Fruit fly (Drosophila melanogaster) whole organism, embryonic: ENCODE results near the gene CG5861.

ENCODE experiments used
- Abd-B ChIP-seq: fragments of 200-800 bp; sonication (Bioruptor generic); optimal IDR thresholded peaks from 2 replicates; lab custom pipeline; 2018; ENCODE audit warnings: missing biosample characterization, mild to moderate bottlenecking, missing genetic modification characterization, moderate library complexity
- Atf3 ChIP-seq: fragments of 200-800 bp; sonication (Bioruptor generic); optimal IDR thresholded peaks from 3 replicates; lab custom pipeline; 2016; ENCODE audit warnings: missing biosample characterization, missing genetic modification characterization
- CG10979 ChIP-seq: fragments of 200-800 bp; sonication (Bioruptor generic); optimal IDR thresholded peaks from 2 replicates; lab custom pipeline; 2018; ENCODE audit warnings: missing biosample characterization, mild to moderate bottlenecking, missing genetic modification characterization, moderate library complexity
- CG13624 ChIP-seq: fragments of 200-800 bp; sonication (Bioruptor generic); optimal IDR thresholded peaks from 2 replicates; lab custom pipeline; 2016; ENCODE audit warnings: missing biosample characterization, missing genetic modification characterization
- CG1647 ChIP-seq: fragments of 200-800 bp; sonication (Bioruptor generic); optimal IDR thresholded peaks from 3 replicates; lab custom pipeline; 2016; ENCODE audit warnings: missing biosample characterization, missing genetic modification characterization
- CG16813 ChIP-seq: fragments of 200-800 bp; sonication (Bioruptor generic); IDR thresholded peaks from 3 replicates; pipeline ENCODE4 v1.3.6; 2022; ENCODE audit warnings: missing biosample characterization, missing genetic modification characterization; ENCODE audit not compliant: partially characterized antibody
- CG17328 ChIP-seq: fragments of 200-800 bp; sonication (Bioruptor generic); IDR thresholded peaks from 2 replicates; pipeline ENCODE4 v1.3.6; 2022; ENCODE audit warnings: missing biosample characterization, missing genetic modification characterization
- CG17829 ChIP-seq: fragments of 200-800 bp; optimal IDR thresholded peaks from 2 replicates; lab custom pipeline; 2019; ENCODE audit warnings: missing biosample characterization, mild to moderate bottlenecking, missing genetic modification characterization, moderate library complexity
- CG2202 ChIP-seq: fragments of 200-800 bp; sonication (Bioruptor generic); optimal IDR thresholded peaks from 2 replicates; lab custom pipeline; 2018; ENCODE audit warnings: missing biosample characterization, mild to moderate bottlenecking, missing genetic modification characterization
- CG30431 ChIP-seq: fragments of 200-800 bp; sonication (Bioruptor generic); optimal IDR thresholded peaks from 2 replicates; lab custom pipeline; 2017; ENCODE audit warnings: missing biosample characterization, missing genetic modification characterization
- CG42726 ChIP-seq: fragments of 200-800 bp; sonication (Bioruptor generic); IDR thresholded peaks from 2 replicates; pipeline ENCODE4 v1.3.6; 2022; ENCODE audit warnings: missing biosample characterization, missing genetic modification characterization; ENCODE audit not compliant: partially characterized antibody
- CG4854 ChIP-seq: fragments of 200-800 bp; sonication (Bioruptor generic); optimal IDR thresholded peaks from 2 replicates; lab custom pipeline; 2016; ENCODE audit warnings: missing biosample characterization, missing genetic modification characterization, inconsistent platforms
- CG7556 ChIP-seq: fragments of 200-800 bp; sonication (Bioruptor generic); optimal IDR thresholded peaks from 2 replicates; lab custom pipeline; 2017; ENCODE audit warnings: missing biosample characterization, mild to moderate bottlenecking, missing genetic modification characterization
- CG8765 ChIP-seq: fragments of 200-800 bp; sonication (Bioruptor generic); IDR thresholded peaks from 2 replicates; pipeline ENCODE4 v1.3.6; 2022; ENCODE audit warnings: missing biosample characterization, missing genetic modification characterization
- CG9797 ChIP-seq: fragments of 200-800 bp; sonication (Bioruptor generic); optimal IDR thresholded peaks from 3 replicates; lab custom pipeline; 2018; ENCODE audit warnings: missing biosample characterization, mild to moderate bottlenecking, missing genetic modification characterization
- CG9817 ChIP-seq: fragments of 200-800 bp; sonication (Bioruptor generic); optimal IDR thresholded peaks from 2 replicates; lab custom pipeline; 2018; ENCODE audit warnings: missing biosample characterization, mild to moderate bottlenecking, missing genetic modification characterization, moderate library complexity
- CTCF ChIP-seq: fragments of 200-800 bp; sonication (Bioruptor generic); optimal IDR thresholded peaks from 2 replicates; lab custom pipeline; 2017; ENCODE audit warnings: missing biosample characterization, mild to moderate bottlenecking, missing genetic modification characterization, moderate library complexity
- D19B ChIP-seq: fragments of 200-800 bp; sonication (Bioruptor generic); optimal IDR thresholded peaks from 2 replicates; lab custom pipeline; 2017; ENCODE audit warnings: missing biosample characterization, mild to moderate bottlenecking, missing genetic modification characterization
- Dp ChIP-seq: fragments of 200-800 bp; sonication (Bioruptor generic); optimal IDR thresholded peaks from 2 replicates; lab custom pipeline; 2018; ENCODE audit warnings: missing biosample characterization, mild to moderate bottlenecking, missing genetic modification characterization, moderate library complexity
- E2f2 ChIP-seq: fragments of 200-800 bp; sonication (Bioruptor generic); IDR thresholded peaks from 2 replicates; pipeline ENCODE4 v1.3.6; 2022; ENCODE audit warnings: missing biosample characterization, missing genetic modification characterization
- HHEX ChIP-seq: fragments of 200-800 bp; sonication (Bioruptor generic); optimal IDR thresholded peaks from 3 replicates; lab custom pipeline; 2017; ENCODE audit warnings: missing biosample characterization, mild to moderate bottlenecking, missing genetic modification characterization, missing genetic modification reagents
- HLH3B ChIP-seq: fragments of 200-800 bp; sonication (Bioruptor generic); IDR thresholded peaks from 2 replicates; pipeline ENCODE4 v1.3.6; 2022; ENCODE audit warnings: missing biosample characterization, missing genetic modification characterization
- Hr3 ChIP-seq: fragments of 200-800 bp; sonication (Bioruptor generic); optimal IDR thresholded peaks from 3 replicates; lab custom pipeline; 2016; ENCODE audit warnings: missing biosample characterization, missing genetic modification characterization
- Mes4 ChIP-seq: fragments of 200-800 bp; sonication (Bioruptor generic); optimal IDR thresholded peaks from 2 replicates; lab custom pipeline; 2016; ENCODE audit warnings: missing biosample characterization, missing genetic modification characterization
- Nf-YB ChIP-seq: fragments of 200-800 bp; sonication (Bioruptor generic); optimal IDR thresholded peaks from 3 replicates; lab custom pipeline; 2019; ENCODE audit warnings: missing biosample characterization, mild to moderate bottlenecking, missing genetic modification characterization, moderate library complexity
- Pdp1 ChIP-seq, 2 experiments: fragments of 200-800 bp; sonication (Bioruptor generic); optimal IDR thresholded peaks; 3 replicates each; lab custom pipeline; 2016; ENCODE audit warnings: missing biosample characterization in 2 of 2, missing genetic modification characterization in 2 of 2, mild to moderate bottlenecking in 1 of 2, moderate library complexity in 1 of 2
- Ptx1 ChIP-seq: fragments of 200-800 bp; sonication (Bioruptor generic); IDR thresholded peaks from 2 replicates; pipeline ENCODE4 v1.3.6; 2022; ENCODE audit warnings: missing biosample characterization, missing genetic modification characterization
- Sin3A ChIP-seq: fragments of >200 bp; optimal IDR thresholded peaks from 2 replicates; lab custom pipeline; 2018
- Usf ChIP-seq: fragments of 200-800 bp; sonication (Bioruptor generic); optimal IDR thresholded peaks from 2 replicates; lab custom pipeline; 2017; ENCODE audit warnings: missing genotype, missing biosample characterization, missing genetic modification characterization
- bab2 ChIP-seq: fragments of 200-800 bp; sonication (Bioruptor generic); optimal IDR thresholded peaks from 2 replicates; lab custom pipeline; 2016; ENCODE audit warnings: missing biosample characterization, missing genetic modification characterization
- caup ChIP-seq: fragments of 200-800 bp; sonication (Bioruptor generic); optimal IDR thresholded peaks from 3 replicates; lab custom pipeline; 2017; ENCODE audit warnings: missing biosample characterization, mild to moderate bottlenecking, missing genetic modification characterization, moderate library complexity; ENCODE audit not compliant: severe bottlenecking
- chinmo ChIP-seq: fragments of 200-800 bp; sonication (Bioruptor generic); IDR thresholded peaks from 4 replicates; pipeline ENCODE4 v1.3.6; 2022; ENCODE audit warnings: missing biosample characterization, missing genetic modification characterization; ENCODE audit not compliant: partially characterized antibody
- da ChIP-seq: fragments of 200-800 bp; sonication (Bioruptor generic); optimal IDR thresholded peaks from 2 replicates; lab custom pipeline; 2016; ENCODE audit warnings: missing biosample characterization, missing genetic modification characterization
- fd102C ChIP-seq: fragments of 200-800 bp; sonication (Bioruptor generic); optimal IDR thresholded peaks from 2 replicates; lab custom pipeline; 2018; ENCODE audit warnings: missing biosample characterization, mild to moderate bottlenecking, missing genetic modification characterization, moderate library complexity
- grau ChIP-seq: fragments of 200-800 bp; optimal IDR thresholded peaks from 3 replicates; lab custom pipeline; 2019; ENCODE audit warnings: missing biosample characterization, mild to moderate bottlenecking, missing genetic modification characterization, moderate library complexity
- gsb ChIP-seq: fragments of 200-800 bp; sonication (Bioruptor generic); IDR thresholded peaks from 2 replicates; pipeline ENCODE4 v1.3.6; 2022; ENCODE audit warnings: missing biosample characterization, missing genetic modification characterization
- h ChIP-seq: fragments of >200 bp; optimal IDR thresholded peaks from 2 replicates; lab custom pipeline; 2017
- knrl ChIP-seq: fragments of 200-800 bp; sonication (Bioruptor generic); IDR thresholded peaks from 3 replicates; pipeline ENCODE4 v1.3.6; 2022; ENCODE audit warnings: missing biosample characterization, missing genetic modification characterization; ENCODE audit not compliant: partially characterized antibody
- lilli ChIP-seq: fragments of 200-800 bp; sonication (Bioruptor generic); optimal IDR thresholded peaks from 3 replicates; lab custom pipeline; 2016; ENCODE audit warnings: missing biosample characterization, missing genetic modification characterization
- maf-S ChIP-seq: fragments of 200-800 bp; sonication (Bioruptor generic); optimal IDR thresholded peaks from 2 replicates; lab custom pipeline; 2016; ENCODE audit warnings: missing biosample characterization, missing genetic modification characterization
- mld ChIP-seq: fragments of 200-800 bp; sonication (Bioruptor generic); IDR thresholded peaks from 3 replicates; pipeline ENCODE4 v1.3.6; 2022; ENCODE audit warnings: missing biosample characterization, missing genetic modification characterization; ENCODE audit not compliant: partially characterized antibody
- otp ChIP-seq: fragments of 200-800 bp; sonication (Bioruptor generic); IDR thresholded peaks from 3 replicates; pipeline ENCODE4, ENCODE4 v1.3.6; 2022; ENCODE audit warnings: missing biosample characterization, missing genetic modification characterization
- pan ChIP-seq, 4 experiments: fragments of >200 bp in 3 of 4; fragments of 200-800 bp in 1 of 4; sonication (Bioruptor generic) in 1 of 4; optimal IDR thresholded peaks in 3 of 4; IDR thresholded peaks in 1 of 4; 2 replicates each; pipeline versions ENCODE4 v1.3.6 to Lab custom; 2017 to 2022; ENCODE audit warnings: missing biosample characterization in 2 of 4, missing genetic modification characterization in 2 of 4, mixed read lengths in 1 of 4
- sc ChIP-seq, 3 experiments: fragments of >200 bp in 2 of 3; fragments of 200-800 bp in 1 of 3; sonication (Bioruptor generic) in 1 of 3; optimal IDR thresholded peaks; 2 replicates in 2 of 3; 3 replicates in 1 of 3; lab custom pipeline; 2017; ENCODE audit warnings: mild to moderate bottlenecking in 1 of 3, missing biosample characterization in 1 of 3, missing genetic modification characterization in 1 of 3, missing genetic modification reagents in 1 of 3
- slbo ChIP-seq: fragments of 200-800 bp; sonication (Bioruptor generic); IDR thresholded peaks from 2 replicates; pipeline ENCODE4 v1.3.6; 2022; ENCODE audit warnings: missing biosample characterization, missing genetic modification characterization
- sna ChIP-seq: fragments of 200-800 bp; sonication (Bioruptor generic); IDR thresholded peaks from 2 replicates; pipeline ENCODE4 v1.3.6; 2022; ENCODE audit warnings: missing biosample characterization, missing genetic modification characterization; ENCODE audit not compliant: partially characterized antibody
- sob ChIP-seq: fragments of 200-800 bp; sonication (Bioruptor generic); IDR thresholded peaks from 2 replicates; pipeline ENCODE4 v1.3.6; 2022; ENCODE audit warnings: missing biosample characterization, missing genetic modification characterization
- sr ChIP-seq: fragments of 200-800 bp; sonication (Bioruptor generic); IDR thresholded peaks from 3 replicates; pipeline ENCODE4 v1.3.6; 2022; ENCODE audit warnings: missing biosample characterization, missing genetic modification characterization
- tx ChIP-seq: fragments of 200-800 bp; sonication (Bioruptor generic); optimal IDR thresholded peaks from 2 replicates; lab custom pipeline; 2016; ENCODE audit warnings: missing biosample characterization, missing genetic modification characterization
- vnd ChIP-seq: fragments of 200-800 bp; sonication (Bioruptor generic); IDR thresholded peaks from 3 replicates; pipeline ENCODE4 v1.3.6; 2022; ENCODE audit warnings: missing biosample characterization, missing genetic modification characterization; ENCODE audit not compliant: partially characterized antibody

CG5861 gene

DNA sequence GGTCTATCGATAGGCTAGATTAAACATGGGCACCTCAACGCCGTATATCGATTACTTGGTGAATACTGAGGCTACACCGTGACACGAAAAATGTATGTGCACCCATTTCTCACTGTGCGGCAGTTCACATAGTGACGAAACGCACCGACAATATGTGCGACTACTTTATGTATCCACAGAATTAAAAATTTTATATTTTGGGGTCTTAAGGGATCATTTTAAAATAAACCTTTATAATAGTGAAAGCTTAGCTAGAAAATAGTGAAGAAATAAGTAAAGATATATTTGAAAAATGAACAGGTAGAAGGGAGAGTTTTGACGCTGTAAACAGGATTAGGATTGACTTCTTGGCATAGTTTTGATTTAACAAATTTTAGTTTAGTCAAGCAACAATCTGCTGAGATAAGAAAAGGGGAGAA is 22.0 kb upstream of the CG5861 start, which contains the start of gene mRpL4 (continued):
- TF ChIP-seq Nf-YB (peak; percentile 6), gsb (GFP tag; lab: Robert Waterston, UW) (peak; percentile 14; the same call in 1 of the 2 replicates), CG9817 (peak; percentile 54), D19B (GFP tag; lab: Kevin White, UChicago) (peak; percentile 14), sna (GFP tag; lab: Robert Waterston, UW) (peak; percentile 99), da (GFP tag; lab: Kevin White, UChicago) (no peak), h (lab: Kevin White, UChicago) (no peak), CG2202 (tag; lab: Kevin White, UChicago) (no peak), E2f2 (GFP tag; lab: Robert Waterston, UW) (peak; percentile 53; the same call in 1 of the 2 replicates), slbo (GFP tag; lab: Robert Waterston, UW) (peak; percentile 86), CG7556 (GFP tag; lab: Kevin White, UChicago) (no peak), Atf3 (GFP tag; lab: Kevin White, UChicago) (peak; percentile 68), fd102C (peak; percentile 33), grau (peak; percentile 89), pan (optimal IDR thresholded peaks at IDR 0.05; lab: Kevin White, UChicago) (no peak), pan (GFP tag; optimal IDR thresholded peaks at IDR 0.05 in 1 of 2, IDR thresholded peaks at IDR 0.05 in 1 of 2) (peak in 1 of 2 experiments; percentile 85), caup (GFP tag; lab: Kevin White, UChicago) (no peak), HLH3B (GFP tag; lab: Robert Waterston, UW) (peak; percentile 48; the same call in 1 of the 2 replicates), Ptx1 (GFP tag; lab: Robert Waterston, UW) (peak; percentile 75), CG10979 (tag; lab: Kevin White, UChicago) (peak; percentile 50), CG42726 (GFP tag; lab: Robert Waterston, UW) (peak; percentile 99), CG4854 (GFP tag; lab: Kevin White, UChicago) (peak; percentile 41), mld (GFP tag; lab: Robert Waterston, UW) (peak; percentile 98), HHEX (GFP tag; lab: Kevin White, UChicago) (peak; percentile 11), CG17328 (peak; percentile 50; the same call in 1 of the 2 replicates), Pdp1 (GFP tag; optimal IDR thresholded peaks at IDR 0.05; lab: Kevin White, UChicago) (peak in 1 of 2 experiments; percentile 83), Sin3A (peak; percentile 46), lilli (GFP tag; lab: Kevin White, UChicago) (peak; percentile 87), sc (optimal IDR thresholded peaks at IDR 0.05; lab: Kevin White, UChicago) (no peak), sc (GFP tag; optimal IDR thresholded peaks at IDR 0.05; lab: Kevin White, UChicago) (peak; percentile 13), otp (GFP tag; lab: Robert Waterston, UW) (0 out of 3 replicates have a peak, but pooled peaks have one; percentile 33), CTCF (peak; percentile 14), chinmo (GFP tag; lab: Robert Waterston, UW) (peak; percentile 98), vnd (peak; percentile 98), CG8765 (GFP tag; lab: Robert Waterston, UW) (peak; percentile 34; the same call in 1 of the 2 replicates), knrl (GFP tag; lab: Robert Waterston, UW) (peak; percentile 99), CG13624 (GFP tag; lab: Kevin White, UChicago) (peak; percentile 69), Mes4 (peak; percentile 36), CG16813 (GFP tag; lab: Robert Waterston, UW) (peak; percentile 99), Abd-B (peak; percentile 72), tx (GFP tag; lab: Kevin White, UChicago) (peak; percentile 76), CG30431 (GFP tag; lab: Kevin White, UChicago) (no peak), Hr3 (GFP tag; lab: Kevin White, UChicago) (peak; percentile 79), maf-S (GFP tag; lab: Kevin White, UChicago) (peak; percentile 77), Dp (GFP tag; lab: Kevin White, UChicago) (peak; percentile 48), sob (GFP tag; lab: Robert Waterston, UW) (peak; percentile 84), CG17829 (tag; lab: Kevin White, UChicago) (peak; percentile 80), CG1647 (GFP tag; lab: Kevin White, UChicago) (peak; percentile 46), CG9797 (GFP tag; lab: Kevin White, UChicago) (no peak), bab2 (peak; percentile 70), Usf (GFP tag; lab: Kevin White, UChicago) (no peak), sr (GFP tag; lab: Robert Waterston, UW) (no peak)
